Fruit fly (Drosophila melanogaster) whole organism, adult: ENCODE data around the gene dlp.

Experiments
- CG11617 ChIP-seq: fragments of 200-800 bp; sonication (Bioruptor generic); optimal IDR thresholded peaks from 2 replicates; lab custom pipeline; 2017; ENCODE audit warnings: mild to moderate bottlenecking, missing biosample characterization, missing genetic modification reagents, missing genetic modification characterization
- CG14711 ChIP-seq: fragments of 200-800 bp; sonication (Bioruptor generic); optimal IDR thresholded peaks from 2 replicates; lab custom pipeline; 2018; ENCODE audit warnings: missing biosample characterization, mild to moderate bottlenecking, missing genetic modification characterization, moderate library complexity
- CG1620 ChIP-seq: fragments of 200-800 bp; sonication (Bioruptor generic); optimal IDR thresholded peaks from 2 replicates; lab custom pipeline; 2016; ENCODE audit warnings: missing biosample characterization, missing genetic modification characterization
- CG33017 ChIP-seq: fragments of 200-800 bp; sonication (Bioruptor generic); optimal IDR thresholded peaks from 2 replicates; lab custom pipeline; 2018; ENCODE audit warnings: missing biosample characterization, mild to moderate bottlenecking, missing genetic modification characterization, moderate library complexity
- Crg-1 ChIP-seq: fragments of 200-800 bp; sonication (Bioruptor generic); optimal IDR thresholded peaks from 2 replicates; lab custom pipeline; 2016; ENCODE audit warnings: missing biosample characterization, missing genetic modification characterization
- Mnt ChIP-seq: fragments of 200-800 bp; sonication (Bioruptor generic); optimal IDR thresholded peaks from 2 replicates; lab custom pipeline; 2016; ENCODE audit warnings: missing biosample characterization, mild to moderate bottlenecking, missing genetic modification characterization
- bab1 ChIP-seq: fragments of 200-800 bp; sonication (Bioruptor generic); optimal IDR thresholded peaks from 3 replicates; lab custom pipeline; 2019; ENCODE audit warnings: missing biosample characterization, mild to moderate bottlenecking, missing genetic modification characterization, moderate library complexity
- cnc ChIP-seq, 2 experiments: fragments of >200 bp; optimal IDR thresholded peaks; 2 replicates each; lab custom pipeline; 2017
- kay ChIP-seq: fragments of 200-800 bp; sonication (Bioruptor generic); peaks from one replicate; lab custom pipeline; 2016; ENCODE audit warnings: missing biosample characterization, missing genetic modification characterization, borderline replicate concordance
- ovo ChIP-seq: fragments of 200-800 bp; sonication (Bioruptor generic); optimal IDR thresholded peaks from 2 replicates; lab custom pipeline; 2016; ENCODE audit warnings: missing biosample characterization, missing genetic modification characterization
- pad ChIP-seq: fragments of 200-800 bp; sonication (Bioruptor generic); optimal IDR thresholded peaks from 3 replicates; lab custom pipeline; 2017; ENCODE audit warnings: missing biosample characterization, missing genetic modification characterization, mild to moderate bottlenecking, moderate library complexity, missing genetic modification reagents
- toe ChIP-seq: fragments of 200-800 bp; sonication (Bioruptor generic); optimal IDR thresholded peaks from 2 replicates; lab custom pipeline; 2016; ENCODE audit warnings: missing biosample characterization, missing genetic modification characterization

dm6 chr3L:14612945-14613791 is 19.2 kb upstream of the dlp start:
- TF ChIP-seq toe (GFP tag; lab: Kevin White, UChicago) (no peak), bab1 (no peak), ovo (GFP tag; lab: Kevin White, UChicago) (no peak), CG1620 (GFP tag; lab: Kevin White, UChicago) (no peak), cnc (optimal IDR thresholded peaks at IDR 0.05; lab: Kevin White, UChicago) (no peak), CG11617 (GFP tag; lab: Kevin White, UChicago) (no peak), Mnt (GFP tag; lab: Kevin White, UChicago) (no peak), CG14711 (no peak), CG33017 (tag; lab: Kevin White, UChicago) (no peak), kay (no peak), Crg-1 (GFP tag; lab: Kevin White, UChicago) (no peak), pad (GFP tag; lab: Kevin White, UChicago) (no peak)
